Fruit fly (Drosophila melanogaster): ENCODE measurements around the gene AdipoR.

The AdipoR gene

dm6 chr3R:22587419-22587963 lies 39.8 kb upstream of the AdipoR start, which contains the start of gene Efa6 (continued):
- TF ChIP-seq CG15514 (GFP tag; optimal IDR thresholded peaks at IDR 0.05) (peak; percentile 94), prd (optimal IDR thresholded peaks at IDR 0.05) (no peak), prd (GFP tag; IDR thresholded peaks at IDR 0.05) (peak; percentile 46; the same call in 2 of the 3 replicates), Hmr (GFP tag; optimal IDR thresholded peaks at IDR 0.05) (no peak), CG15011 (GFP tag; optimal IDR thresholded peaks at IDR 0.05) (no peak), mirr (GFP tag; optimal IDR thresholded peaks at IDR 0.05) (peak; percentile 36), vvl (GFP tag; IDR thresholded peaks at IDR 0.05) (no peak; the same call in 1 of the 2 replicates), Hr3 (GFP tag; optimal IDR thresholded peaks at IDR 0.05) (peak; percentile 43), gem (tag; optimal IDR thresholded peaks at IDR 0.05) (no peak), CG2199 (GFP tag; IDR thresholded peaks at IDR 0.05) (no peak), CG3163 (GFP tag; optimal IDR thresholded peaks at IDR 0.05) (no peak), H15 (GFP tag; IDR thresholded peaks at IDR 0.05) (no peak), trem (tag; optimal IDR thresholded peaks at IDR 0.05) (peak; percentile 84), NK7.1 (GFP tag; optimal IDR thresholded peaks at IDR 0.05) (no peak), nerfin-2 (GFP tag; IDR thresholded peaks at IDR 0.05; ENCODE audit: partially characterized antibody) (peak; percentile 86), jumu (GFP tag; optimal IDR thresholded peaks at IDR 0.05) (peak; percentile 30), disco-r (GFP tag; optimal IDR thresholded peaks at IDR 0.05) (no peak), sc (optimal IDR thresholded peaks at IDR 0.05) (no peak), sc (GFP tag; optimal IDR thresholded peaks at IDR 0.05) (no peak), stc (GFP tag; IDR thresholded peaks at IDR 0.05) (peak; percentile 25; the same call in 1 of the 2 replicates), esg (GFP tag; conservative IDR thresholded peaks at IDR 0.05) (0 out of 2 replicates have a peak, but pooled peaks have one; percentile 7), Opbp (GFP tag; IDR thresholded peaks at IDR 0.05; ENCODE audit: partially characterized antibody) (peak; percentile 86; the same call in 1 of the 3 replicates), CG5953 (GFP tag; IDR thresholded peaks at IDR 0.05) (no peak), CG14860 (GFP tag; IDR thresholded peaks at IDR 0.05; ENCODE audit: partially characterized antibody) (peak; percentile 91), CG12942 (GFP tag; optimal IDR thresholded peaks at IDR 0.05) (peak; percentile 41), CG13287 (GFP tag; IDR thresholded peaks at IDR 0.05; ENCODE audit: partially characterized antibody) (peak; percentile 98), unpg (GFP tag; optimal IDR thresholded peaks at IDR 0.05) (peak; percentile 48), CG15479 (GFP tag; optimal IDR thresholded peaks at IDR 0.05) (peak; percentile 21), Dek (tag; optimal IDR thresholded peaks at IDR 0.05) (peak; percentile 37), Dll (GFP tag; IDR thresholded peaks at IDR 0.05; ENCODE audit: partially characterized antibody) (peak; percentile 99), Mad (GFP tag; optimal IDR thresholded peaks at IDR 0.05) (no peak), emc (GFP tag; optimal IDR thresholded peaks at IDR 0.05) (no peak), CG8924 (tag; optimal IDR thresholded peaks at IDR 0.05) (peak; percentile 92), CG8290 (GFP tag; optimal IDR thresholded peaks at IDR 0.05) (peak; percentile 50), CG8290 (tag; optimal IDR thresholded peaks at IDR 0.05) (peak in 1 of 2 experiments; percentile 44), CG11560 (tag; IDR thresholded peaks at IDR 0.05) (peak; percentile 37; the same call in 1 of the 3 replicates), ase (GFP tag; IDR thresholded peaks at IDR 0.05) (no peak), Antp (GFP tag; optimal IDR thresholded peaks at IDR 0.05) (peak; percentile 31), fd102C (GFP tag; optimal IDR thresholded peaks at IDR 0.05) (no peak), ems (GFP tag; optimal IDR thresholded peaks at IDR 0.05) (peak; percentile 15), Hand (GFP tag; optimal IDR thresholded peaks at IDR 0.05) (peak; percentile 43), otp (GFP tag; IDR thresholded peaks at IDR 0.05) (no peak), gt (GFP tag; IDR thresholded peaks at IDR 0.05) (no peak), Doc2 (GFP tag; IDR thresholded peaks at IDR 0.05) (no peak), CG16813 (GFP tag; IDR thresholded peaks at IDR 0.05; ENCODE audit: partially characterized antibody) (peak; percentile 94), kay (GFP tag; optimal IDR thresholded peaks at IDR 0.05) (no peak), bigmax (GFP tag; optimal IDR thresholded peaks at IDR 0.05) (no peak), sim (GFP tag; IDR thresholded peaks at IDR 0.05) (no peak), CG10267 (tag; optimal IDR thresholded peaks at IDR 0.05) (peak; percentile 99), CG31441 (GFP tag; IDR thresholded peaks at IDR 0.05) (peak; percentile 61), CG10274 (GFP tag; optimal IDR thresholded peaks at IDR 0.05) (no peak)
